Fruit fly (Drosophila melanogaster): ENCODE results near the gene Anp.
A peak's percentile ranks its signal among the peaks of the same experiment; 100 is the strongest.

Anp gene

dm6 chr3R:30191047-30191446 lies 18.7 kb upstream of the Anp start, which contains the start of gene CG9747:
CG9747 (minus strand) TSS chr3R:30191252.
- TF ChIP-seq CG1529 (GFP tag; optimal IDR thresholded peaks at IDR 0.05) (no peak), btn (GFP tag; optimal IDR thresholded peaks at IDR 0.05) (no peak), danr (GFP tag; IDR thresholded peaks at IDR 0.05) (no peak), CG2120 (GFP tag; optimal IDR thresholded peaks at IDR 0.05) (no peak), lmd (GFP tag; IDR thresholded peaks at IDR 0.05) (no peak), bcd (GFP tag; optimal IDR thresholded peaks at IDR 0.05) (no peak), CG6175 (GFP tag; IDR thresholded peaks at IDR 0.05) (peak; percentile 94), CHES-1-like (GFP tag; optimal IDR thresholded peaks at IDR 0.05) (no peak), crol (GFP tag; IDR thresholded peaks at IDR 0.05) (0 out of 2 replicates have a peak, but pooled peaks have one; percentile 9), CG9609 (GFP tag; optimal IDR thresholded peaks at IDR 0.05) (no peak), hkb (optimal IDR thresholded peaks at IDR 0.05) (no peak), hkb (GFP tag; IDR thresholded peaks at IDR 0.05) (no peak), Doc2 (GFP tag; IDR thresholded peaks at IDR 0.05) (no peak), Doc3 (GFP tag; IDR thresholded peaks at IDR 0.05; ENCODE audit: partially characterized antibody) (no peak), Kr (GFP tag; optimal IDR thresholded peaks at IDR 0.05) (no peak), Side (GFP tag; optimal IDR thresholded peaks at IDR 0.05) (no peak), mirr (GFP tag; optimal IDR thresholded peaks at IDR 0.05) (no peak), Dek (tag; optimal IDR thresholded peaks at IDR 0.05) (no peak), tin (GFP tag; optimal IDR thresholded peaks at IDR 0.05) (no peak), mam (GFP tag; optimal IDR thresholded peaks at IDR 0.05) (no peak), lov (optimal IDR thresholded peaks at IDR 0.05) (no peak), lov (GFP tag; IDR thresholded peaks at IDR 0.05) (no peak), CG8290 (GFP tag; optimal IDR thresholded peaks at IDR 0.05) (no peak), CG8290 (tag; optimal IDR thresholded peaks at IDR 0.05) (peak in 1 of 2 experiments; percentile 10), Bdp1 (GFP tag; optimal IDR thresholded peaks at IDR 0.05) (no peak), Dref (GFP tag; IDR thresholded peaks at IDR 0.05) (no peak), Bteb2 (GFP tag; optimal IDR thresholded peaks at IDR 0.05) (no peak), CG4282 (GFP tag; optimal IDR thresholded peaks at IDR 0.05) (no peak), bsh (GFP tag; optimal IDR thresholded peaks at IDR 0.05) (no peak), run (tag; optimal IDR thresholded peaks at IDR 0.05) (no peak), CG3726 (GFP tag; IDR thresholded peaks at IDR 0.05) (no peak), Pdp1 (GFP tag; optimal IDR thresholded peaks at IDR 0.05) (peak in 1 of 2 experiments; percentile 48), dati (GFP tag; IDR thresholded peaks at IDR 0.05) (no peak), cwo (GFP tag; optimal IDR thresholded peaks at IDR 0.05) (no peak), CG3065 (GFP tag; optimal IDR thresholded peaks at IDR 0.05) (no peak), CG12219 (GFP tag; optimal IDR thresholded peaks at IDR 0.05) (no peak), jigr1 (GFP tag; IDR thresholded peaks at IDR 0.05) (no peak), fd3F (GFP tag; optimal IDR thresholded peaks at IDR 0.05) (no peak), vvl (GFP tag; IDR thresholded peaks at IDR 0.05) (no peak), CG33213 (GFP tag; optimal IDR thresholded peaks at IDR 0.05) (no peak), Hr78 (GFP tag; optimal IDR thresholded peaks at IDR 0.05) (peak in 1 of 2 experiments; percentile 41), toy (GFP tag; IDR thresholded peaks at IDR 0.05) (no peak), CG14965 (GFP tag; optimal IDR thresholded peaks at IDR 0.05; ENCODE audit: borderline replicate concordance) (no peak), dmrt11E (tag; optimal IDR thresholded peaks at IDR 0.05) (no peak), CG15073 (GFP tag; optimal IDR thresholded peaks at IDR 0.05) (no peak), esg (GFP tag; conservative IDR thresholded peaks at IDR 0.05) (no peak), kni (GFP tag; optimal IDR thresholded peaks at IDR 0.05) (peak; percentile 45), ERR (GFP tag; optimal IDR thresholded peaks at IDR 0.05) (no peak), Lhr (GFP tag; optimal IDR thresholded peaks at IDR 0.05) (no peak), CG15269 (tag; optimal IDR thresholded peaks at IDR 0.05) (no peak), oc (tag; optimal IDR thresholded peaks at IDR 0.05) (peak; percentile 28), gem (tag; optimal IDR thresholded peaks at IDR 0.05) (no peak), Hand (GFP tag; optimal IDR thresholded peaks at IDR 0.05) (no peak)
